Fruit fly (Drosophila melanogaster) whole organism, prepupa: ENCODE results near the gene Adss.

Experiments used
- Blimp-1 ChIP-seq: fragments of 200-800 bp; sonication (Bioruptor generic); optimal IDR thresholded peaks from 3 replicates; lab custom pipeline; 2017; ENCODE audit warnings: missing biosample characterization, missing genetic modification characterization, mild to moderate bottlenecking, moderate library complexity, missing genetic modification reagents
- CG10631 ChIP-seq: fragments of 200-800 bp; sonication (Bioruptor generic); optimal IDR thresholded peaks from 2 replicates; lab custom pipeline; 2016; ENCODE audit warnings: missing biosample characterization, missing genetic modification characterization
- CG10669 ChIP-seq: fragments of 200-800 bp; sonication (Bioruptor generic); optimal IDR thresholded peaks from 3 replicates; lab custom pipeline; 2018; ENCODE audit warnings: missing biosample characterization, mild to moderate bottlenecking, missing genetic modification characterization, moderate library complexity
- CG11294 ChIP-seq: fragments of 200-800 bp; sonication (Bioruptor generic); IDR thresholded peaks from 2 replicates; pipeline ENCODE4 v1.3.6; 2022; ENCODE audit warnings: missing biosample characterization, missing genetic modification characterization
- CG11762 ChIP-seq: fragments of 200-800 bp; sonication (Bioruptor generic); optimal IDR thresholded peaks from 3 replicates; lab custom pipeline; 2016; ENCODE audit warnings: missing biosample characterization, missing genetic modification characterization; ENCODE audit not compliant: insufficient read depth
- CG11902 ChIP-seq: fragments of 200-800 bp; sonication (Bioruptor generic); optimal IDR thresholded peaks from 3 replicates; lab custom pipeline; 2016; ENCODE audit warnings: missing biosample characterization, missing genetic modification characterization
- CG3032 ChIP-seq: fragments of 200-800 bp; optimal IDR thresholded peaks from 2 replicates; lab custom pipeline; 2019; ENCODE audit warnings: missing biosample characterization, mild to moderate bottlenecking, missing genetic modification characterization, moderate library complexity
- CG6163 ChIP-seq: fragments of 200-800 bp; sonication (Bioruptor generic); IDR thresholded peaks from 3 replicates; pipeline ENCODE4 v1.3.6; 2022; ENCODE audit warnings: missing biosample characterization, missing genetic modification characterization
- CG6276 ChIP-seq: fragments of 200-800 bp; sonication (Bioruptor generic); optimal IDR thresholded peaks from 2 replicates; lab custom pipeline; 2017; ENCODE audit warnings: missing biosample characterization, mild to moderate bottlenecking, missing genetic modification characterization
- CG6792 ChIP-seq: fragments of 200-800 bp; sonication (Bioruptor generic); optimal IDR thresholded peaks from 3 replicates; lab custom pipeline; 2016; ENCODE audit warnings: missing biosample characterization, missing genetic modification characterization
- CG6808 ChIP-seq: fragments of 200-800 bp; sonication (Bioruptor generic); optimal IDR thresholded peaks from 3 replicates; lab custom pipeline; 2017; ENCODE audit warnings: missing biosample characterization, missing genetic modification characterization, mild to moderate bottlenecking, moderate library complexity, missing genetic modification reagents
- CG6854 ChIP-seq: fragments of 200-800 bp; sonication (Bioruptor generic); optimal IDR thresholded peaks from 2 replicates; lab custom pipeline; 2017; ENCODE audit warnings: missing biosample characterization, mild to moderate bottlenecking, missing genetic modification characterization
- CG7368 ChIP-seq: fragments of 200-800 bp; sonication (Bioruptor generic); optimal IDR thresholded peaks from 3 replicates; lab custom pipeline; 2016; ENCODE audit warnings: missing biosample characterization, missing genetic modification characterization
- CG8119 ChIP-seq: fragments of 200-800 bp; sonication (Bioruptor generic); IDR thresholded peaks from 3 replicates; pipeline ENCODE4 v1.3.6; 2022; ENCODE audit warnings: missing biosample characterization, missing genetic modification characterization
- CG8319 ChIP-seq: fragments of 200-800 bp; sonication (Bioruptor generic); optimal IDR thresholded peaks from 3 replicates; lab custom pipeline; 2016; ENCODE audit warnings: missing biosample characterization, missing genetic modification characterization
- CG8632 ChIP-seq: fragments of 200-800 bp; sonication (Bioruptor generic); optimal IDR thresholded peaks from 3 replicates; lab custom pipeline; 2016; ENCODE audit warnings: missing biosample characterization, missing genetic modification characterization
- CG9139 ChIP-seq: fragments of 200-800 bp; sonication (Bioruptor generic); optimal IDR thresholded peaks from 3 replicates; lab custom pipeline; 2017; ENCODE audit warnings: missing biosample characterization, mild to moderate bottlenecking, missing genetic modification characterization
- Eip75B ChIP-seq: fragments of 200-800 bp; sonication (Bioruptor generic); optimal IDR thresholded peaks from 3 replicates; lab custom pipeline; 2016; ENCODE audit warnings: missing biosample characterization, missing genetic modification characterization
- Eip93F ChIP-seq: fragments of 200-800 bp; sonication (Bioruptor generic); optimal IDR thresholded peaks from 2 replicates; lab custom pipeline; 2016; ENCODE audit warnings: missing biosample characterization, mild to moderate bottlenecking, missing genetic modification characterization
- Ets21C ChIP-seq: fragments of 200-800 bp; sonication (Bioruptor generic); optimal IDR thresholded peaks from 3 replicates; lab custom pipeline; 2016; ENCODE audit warnings: missing biosample characterization, missing genetic modification characterization
- Hr39 ChIP-seq: fragments of 200-800 bp; sonication (Bioruptor generic); optimal IDR thresholded peaks from 2 replicates; lab custom pipeline; 2016; ENCODE audit warnings: missing biosample characterization, missing genetic modification characterization
- Hr4 ChIP-seq: fragments of 200-800 bp; sonication (Bioruptor generic); optimal IDR thresholded peaks from 3 replicates; lab custom pipeline; 2016; ENCODE audit warnings: missing biosample characterization, missing genetic modification characterization
- Lpt ChIP-seq: fragments of 200-800 bp; sonication (Bioruptor generic); optimal IDR thresholded peaks from 3 replicates; lab custom pipeline; 2016; ENCODE audit warnings: missing biosample characterization, missing genetic modification characterization
- Smox ChIP-seq: fragments of 200-800 bp; sonication (Bioruptor generic); optimal IDR thresholded peaks from 3 replicates; lab custom pipeline; 2016; ENCODE audit warnings: missing biosample characterization, missing genetic modification characterization
- Sox14 ChIP-seq: fragments of 200-800 bp; sonication (Bioruptor generic); optimal IDR thresholded peaks from 3 replicates; lab custom pipeline; 2016; ENCODE audit warnings: missing biosample characterization, missing genetic modification characterization
- Sox15 ChIP-seq: fragments of 200-800 bp; sonication (Bioruptor generic); optimal IDR thresholded peaks from 3 replicates; lab custom pipeline; 2016; ENCODE audit warnings: missing biosample characterization, missing genetic modification characterization
- acj6 ChIP-seq: fragments of 200-800 bp; sonication (Bioruptor generic); optimal IDR thresholded peaks from 3 replicates; lab custom pipeline; 2016; ENCODE audit warnings: missing biosample characterization, missing genetic modification characterization
- cyc ChIP-seq: fragments of 200-800 bp; sonication (Bioruptor generic); optimal IDR thresholded peaks from 3 replicates; lab custom pipeline; 2016; ENCODE audit warnings: missing biosample characterization, missing genetic modification characterization
- dac ChIP-seq: fragments of 200-800 bp; sonication (Bioruptor generic); optimal IDR thresholded peaks from 2 replicates; lab custom pipeline; 2017; ENCODE audit warnings: missing biosample characterization, mild to moderate bottlenecking, missing genetic modification characterization
- fd59A ChIP-seq: fragments of 200-800 bp; sonication (Bioruptor generic); optimal IDR thresholded peaks from 2 replicates; lab custom pipeline; 2017; ENCODE audit warnings: missing biosample characterization, mild to moderate bottlenecking, missing genetic modification characterization, missing genetic modification reagents
- net ChIP-seq: fragments of 200-800 bp; sonication (Bioruptor generic); optimal IDR thresholded peaks from 3 replicates; lab custom pipeline; 2016; ENCODE audit warnings: missing biosample characterization, missing genetic modification characterization
- pdm3 ChIP-seq: fragments of 200-800 bp; sonication (Bioruptor generic); optimal IDR thresholded peaks from 3 replicates; lab custom pipeline; 2016; ENCODE audit warnings: missing biosample characterization, missing genetic modification characterization
- salr ChIP-seq, 2 experiments: fragments of 200-800 bp; sonication (Bioruptor generic); optimal IDR thresholded peaks; 3 replicates each; lab custom pipeline; 2016 to 2018; ENCODE audit warnings: missing biosample characterization in 2 of 2, missing genetic modification characterization in 2 of 2, mild to moderate bottlenecking in 1 of 2
- spab ChIP-seq: fragments of 200-800 bp; sonication (Bioruptor generic); optimal IDR thresholded peaks from 2 replicates; lab custom pipeline; 2017; ENCODE audit warnings: missing biosample characterization, mild to moderate bottlenecking, missing genetic modification characterization, missing genetic modification reagents
- svp ChIP-seq: fragments of 200-800 bp; sonication (Bioruptor generic); peaks from one replicate; lab custom pipeline; 2016; ENCODE audit warnings: missing biosample characterization, missing genetic modification characterization

The Adss gene

dm6 chr3R:20846768-20847167 lies 16.4 kb upstream of the Adss start, which contains the start of gene CG15696:
Gene CG15696 (plus strand): TSS chr3R:20847068.
- no peak for TF ChIP-seq Hr4
- TF ChIP-seq cyc (GFP tag; lab: Kevin White, UChicago) = no peak
- no peak for TF ChIP-seq salr (GFP tag; optimal IDR thresholded peaks at IDR 0.05; lab: Kevin White, UChicago)
- TF ChIP-seq CG9139 (GFP tag; lab: Kevin White, UChicago) = no peak
- TF ChIP-seq CG6792 (GFP tag; lab: Kevin White, UChicago) = no peak
- TF ChIP-seq fd59A (GFP tag; lab: Kevin White, UChicago) = no peak
- TF ChIP-seq svp (GFP tag; lab: Kevin White, UChicago) = no peak
- TF ChIP-seq CG11762 (GFP tag; lab: Kevin White, UChicago) = no peak

dm6 chr3R:20846316-20846715 lies 15.9 kb upstream of the Adss start:
- TF ChIP-seq CG8632 (GFP tag; lab: Kevin White, UChicago) = no peak
- TF ChIP-seq CG6854 (GFP tag; lab: Kevin White, UChicago) = no peak
- TF ChIP-seq Blimp-1 = no peak
- no peak for TF ChIP-seq Sox15 (GFP tag; lab: Kevin White, UChicago)
- no peak for TF ChIP-seq CG11294 (GFP tag; lab: Robert Waterston, UW)
- no peak for TF ChIP-seq Lpt (GFP tag; lab: Kevin White, UChicago)
- no peak for TF ChIP-seq Eip93F (GFP tag; lab: Kevin White, UChicago)
- TF ChIP-seq CG6276 (GFP tag; lab: Kevin White, UChicago) = no peak
- no peak for TF ChIP-seq CG8319 (GFP tag; lab: Kevin White, UChicago)
- TF ChIP-seq CG6163 = no peak
- no peak for TF ChIP-seq CG10669
- no peak for TF ChIP-seq dac (GFP tag; lab: Kevin White, UChicago)
- no peak for TF ChIP-seq CG8119 (GFP tag; lab: Robert Waterston, UW)
- no peak for TF ChIP-seq CG6808 (GFP tag; lab: Kevin White, UChicago)
- TF ChIP-seq Hr39 = no peak
- TF ChIP-seq Ets21C (GFP tag; lab: Kevin White, UChicago) = no peak
- no peak for TF ChIP-seq spab (GFP tag; lab: Kevin White, UChicago)

dm6 chr3R:20845493-20845892 lies 15.1 kb upstream of the Adss start:
- TF ChIP-seq CG9139 (GFP tag; lab: Kevin White, UChicago) = no peak
- no peak for TF ChIP-seq Hr4
- no peak for TF ChIP-seq Sox15 (GFP tag; lab: Kevin White, UChicago)
- no peak for TF ChIP-seq svp (GFP tag; lab: Kevin White, UChicago)
- TF ChIP-seq acj6 (GFP tag; lab: Kevin White, UChicago) = no peak
- no peak for TF ChIP-seq CG8632 (GFP tag; lab: Kevin White, UChicago)
- no peak for TF ChIP-seq pdm3 (GFP tag; lab: Kevin White, UChicago)
- no peak for TF ChIP-seq Smox (GFP tag; lab: Kevin White, UChicago)
- TF ChIP-seq CG11902 = no peak
- no peak for TF ChIP-seq CG8319 (GFP tag; lab: Kevin White, UChicago)
- TF ChIP-seq CG6808 (GFP tag; lab: Kevin White, UChicago) = no peak
- TF ChIP-seq salr (GFP tag; optimal IDR thresholded peaks at IDR 0.05; lab: Kevin White, UChicago) = no peak
- no peak for TF ChIP-seq CG10631 (GFP tag; lab: Kevin White, UChicago)
- TF ChIP-seq Lpt (GFP tag; lab: Kevin White, UChicago) = no peak
- TF ChIP-seq cyc (GFP tag; lab: Kevin White, UChicago) = no peak
- no peak for TF ChIP-seq CG7368 (GFP tag; lab: Kevin White, UChicago)
- TF ChIP-seq, all 60 proteins: peak for 0

- TF ChIP-seq net (GFP tag; lab: Kevin White, UChicago) = no peak
- no peak for TF ChIP-seq salr (GFP tag; optimal IDR thresholded peaks at IDR 0.05; lab: Kevin White, UChicago)
- TF ChIP-seq CG8319 (GFP tag; lab: Kevin White, UChicago) = no peak
- no peak for TF ChIP-seq Sox14 (GFP tag; lab: Kevin White, UChicago)
- TF ChIP-seq CG6163 = no peak
- no peak for TF ChIP-seq fd59A (GFP tag; lab: Kevin White, UChicago)
- no peak for TF ChIP-seq CG3032 (tag; lab: Kevin White, UChicago)
- no peak for TF ChIP-seq Eip75B (GFP tag; lab: Kevin White, UChicago)
- no peak for TF ChIP-seq Blimp-1
- TF ChIP-seq, all 60 proteins: peak for 0
These were observed 11.5 kb upstream of the Adss start, which contains the start of gene CG15695 for dm6 chr3R:20841840-20842239. Gene CG15695 (plus strand): TSS chr3R:20842140.
